Fruit fly (Drosophila melanogaster): ENCODE measurements around the gene CG44437.

The CG44437 gene

DNA sequence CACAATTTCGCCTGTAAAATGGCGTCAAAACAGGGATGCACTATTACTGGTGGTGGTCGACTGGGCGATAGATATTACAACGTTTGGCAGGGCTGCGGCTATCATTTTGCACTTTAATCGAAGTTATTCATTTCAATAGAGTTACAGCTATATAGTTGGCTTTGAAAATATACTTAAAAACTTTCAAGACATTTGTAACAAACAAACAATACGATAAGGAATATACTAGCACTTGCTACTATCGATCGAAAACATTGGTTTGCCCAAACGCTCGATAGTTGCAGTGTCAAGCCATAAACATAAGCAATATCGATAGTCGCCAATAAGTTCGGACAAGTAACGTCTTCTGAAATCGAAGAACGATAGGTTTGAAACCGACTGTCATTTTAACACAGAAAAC is 42.6 kb downstream of the CG44437 start, which contains the start of the genes Bap60 and CG12096:
Gene Bap60 (minus strand): TSS at position 28 of the 400 bp plus-strand sequence.
Gene CG12096 (plus strand): TSS at position 124 of the 400 bp plus-strand sequence.
- TF ChIP-seq vri (GFP tag; optimal IDR thresholded peaks at IDR 0.05) (no peak), Eip78C (GFP tag) (peak; percentile 88), eg (GFP tag; IDR thresholded peaks at IDR 0.05) (peak; percentile 58; the same call in 1 of the 3 replicates), cyc (GFP tag; optimal IDR thresholded peaks at IDR 0.05) (peak; percentile 79), CG4318 (GFP tag; optimal IDR thresholded peaks at IDR 0.05) (no peak), CG1621 (tag; optimal IDR thresholded peaks at IDR 0.05) (peak; percentile 33), CG7368 (GFP tag; optimal IDR thresholded peaks at IDR 0.05) (no peak), Smox (GFP tag; optimal IDR thresholded peaks at IDR 0.05) (peak; percentile 62), Hr4 (GFP tag; optimal IDR thresholded peaks at IDR 0.05) (peak; percentile 74), CG10631 (GFP tag; optimal IDR thresholded peaks at IDR 0.05) (peak; percentile 70), Met (GFP tag; optimal IDR thresholded peaks at IDR 0.05) (no peak), CG3919 (GFP tag; optimal IDR thresholded peaks at IDR 0.05) (no peak), fd59A (GFP tag; optimal IDR thresholded peaks at IDR 0.05) (no peak), CG8119 (GFP tag; IDR thresholded peaks at IDR 0.05) (0 out of 3 replicates have a peak, but pooled peaks have one; percentile 43), Eip93F (GFP tag; optimal IDR thresholded peaks at IDR 0.05) (no peak), CG32006 (GFP tag; optimal IDR thresholded peaks at IDR 0.05) (peak; percentile 75), CG11294 (GFP tag; IDR thresholded peaks at IDR 0.05) (no peak; the same call in 1 of the 2 replicates), CG3032 (tag; optimal IDR thresholded peaks at IDR 0.05) (peak; percentile 81), net (GFP tag; optimal IDR thresholded peaks at IDR 0.05) (no peak), fkh (GFP tag; optimal IDR thresholded peaks at IDR 0.05) (no peak), Sox102F (GFP tag; optimal IDR thresholded peaks at IDR 0.05) (no peak), Ets21C (GFP tag; optimal IDR thresholded peaks at IDR 0.05) (peak; percentile 73), achi (GFP tag; optimal IDR thresholded peaks at IDR 0.05) (peak; percentile 89), Sox14 (GFP tag; optimal IDR thresholded peaks at IDR 0.05) (peak; percentile 84), CG8319 (GFP tag; optimal IDR thresholded peaks at IDR 0.05) (no peak), CG34406 (GFP tag; optimal IDR thresholded peaks at IDR 0.05) (peak; percentile 58), CG11902 (GFP tag; optimal IDR thresholded peaks at IDR 0.05) (peak; percentile 58), CG15336 (GFP tag; IDR thresholded peaks at IDR 0.05) (no peak), Hr38 (GFP tag; optimal IDR thresholded peaks at IDR 0.05) (no peak), salr (GFP tag; optimal IDR thresholded peaks at IDR 0.05) (peak in 1 of 2 experiments; percentile 43), svp (GFP tag) (no peak), CG6792 (GFP tag; optimal IDR thresholded peaks at IDR 0.05) (peak; percentile 69), CG6808 (GFP tag; optimal IDR thresholded peaks at IDR 0.05) (no peak), CG9139 (GFP tag; optimal IDR thresholded peaks at IDR 0.05) (no peak), CG10669 (GFP tag; optimal IDR thresholded peaks at IDR 0.05) (no peak), CG6854 (GFP tag; optimal IDR thresholded peaks at IDR 0.05) (no peak), Gug (GFP tag; IDR thresholded peaks at IDR 0.05) (peak; percentile 48; the same call in 1 of the 2 replicates), Blimp-1 (GFP tag; optimal IDR thresholded peaks at IDR 0.05) (no peak), Hr39 (GFP tag; optimal IDR thresholded peaks at IDR 0.05) (peak; percentile 84), CG16779 (tag; optimal IDR thresholded peaks at IDR 0.05) (no peak), ss (GFP tag; optimal IDR thresholded peaks at IDR 0.05) (no peak), Lpt (GFP tag; optimal IDR thresholded peaks at IDR 0.05) (peak; percentile 25), CG6163 (GFP tag; IDR thresholded peaks at IDR 0.05) (peak; percentile 66; the same call in 2 of the 3 replicates), fd85E (GFP tag; optimal IDR thresholded peaks at IDR 0.05) (no peak), esn (GFP tag; optimal IDR thresholded peaks at IDR 0.05) (peak; percentile 81), lz (GFP tag; optimal IDR thresholded peaks at IDR 0.05) (peak; percentile 86), Eip75B (GFP tag; optimal IDR thresholded peaks at IDR 0.05) (no peak), Ets96B (tag; optimal IDR thresholded peaks at IDR 0.05) (peak; percentile 58), topi (GFP tag; optimal IDR thresholded peaks at IDR 0.05) (peak; percentile 78), acj6 (GFP tag; optimal IDR thresholded peaks at IDR 0.05) (peak; percentile 63), CG11762 (GFP tag; optimal IDR thresholded peaks at IDR 0.05; ENCODE audit: insufficient read depth) (no peak), CG6276 (GFP tag; optimal IDR thresholded peaks at IDR 0.05) (no peak), OdsH (GFP tag; optimal IDR thresholded peaks at IDR 0.05) (no peak)

All from whole organism, prepupa.